Worm (Caenorhabditis elegans): ENCODE data around the gene papl-1.

Gene papl-1

DNA sequence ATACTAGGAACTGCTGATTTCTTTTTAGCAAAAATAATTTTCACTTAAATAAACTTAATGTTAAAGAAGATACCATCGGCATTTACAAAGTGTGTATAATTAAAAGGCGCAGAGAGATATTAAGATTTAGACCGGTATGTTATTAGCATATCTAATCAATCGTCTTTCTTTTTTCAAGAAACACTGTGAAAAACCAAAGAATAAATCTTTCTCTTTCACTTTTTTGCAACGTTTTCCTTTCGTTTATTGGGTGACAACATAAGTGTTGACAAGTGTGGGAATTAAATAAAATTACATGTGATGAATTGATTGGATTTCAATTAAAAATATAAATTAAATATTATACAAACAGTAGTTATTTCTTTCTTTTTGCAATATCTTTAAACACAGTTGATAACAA lies 7.2 kb downstream of the papl-1 start, which contains the start of gene C15C8.8:
Gene C15C8.8, minus strand, starts transcription at position 101 of the 400 bp plus-strand sequence.
- TF ChIP-seq unc-55 (GFP tag; optimal IDR thresholded peaks at IDR 0.05) (no peak), nhr-10 (tag; optimal IDR thresholded peaks at IDR 0.05) (no peak), nhr-129 (tag; optimal IDR thresholded peaks at IDR 0.05) (no peak), nhr-12 (tag; optimal IDR thresholded peaks at IDR 0.05) (no peak), ztf-11 (tag; optimal IDR thresholded peaks at IDR 0.05) (no peak), elt-1 (tag; optimal IDR thresholded peaks at IDR 0.05) (no peak), F13H6.1 (tag; optimal IDR thresholded peaks at IDR 0.05) (no peak)

DNA sequence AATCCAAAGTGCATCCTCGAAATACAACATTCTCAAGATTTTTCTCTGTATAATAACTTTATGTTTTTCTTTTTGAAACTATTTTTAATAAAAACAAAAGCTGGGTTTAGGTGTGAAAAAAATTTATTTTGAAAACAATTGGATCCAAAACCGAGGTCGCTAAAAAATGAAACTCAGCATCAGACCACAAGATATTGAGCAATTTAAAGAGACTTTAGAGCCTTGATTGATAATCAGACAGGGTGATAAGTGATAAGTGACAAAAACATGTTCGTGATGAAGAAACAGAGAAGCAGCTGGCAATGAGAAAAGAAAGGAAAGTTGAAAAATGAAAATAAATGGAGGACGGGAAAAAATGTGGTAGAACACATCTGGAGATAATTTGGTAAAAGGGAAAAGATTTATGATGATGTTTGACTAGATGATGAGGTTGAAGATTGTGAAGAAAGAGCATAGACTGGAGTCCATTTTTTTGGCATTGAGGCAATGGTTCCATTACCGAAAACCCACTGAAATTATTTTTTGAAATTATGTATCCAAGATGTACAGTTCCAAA lies 8.0 kb downstream of the papl-1 start, which contains the start of gene C15C8.6:
Gene C15C8.6, minus strand, starts transcription at position 51 of the 556 bp plus-strand sequence.
- TF ChIP-seq nhr-6 (tag; optimal IDR thresholded peaks at IDR 0.05) (no peak), nhr-11 (tag; optimal IDR thresholded peaks at IDR 0.05) (no peak), ceh-82 (tag; optimal IDR thresholded peaks at IDR 0.05) (no peak), unc-39 (tag; optimal IDR thresholded peaks at IDR 0.05) (no peak), snpc-4 (tag; optimal IDR thresholded peaks at IDR 0.05) (no peak), elt-1 (tag; optimal IDR thresholded peaks at IDR 0.05) (no peak), nhr-77 (tag; optimal IDR thresholded peaks at IDR 0.05) (no peak), nhr-10 (tag; optimal IDR thresholded peaks at IDR 0.05) (no peak), elt-3 (tag; optimal IDR thresholded peaks at IDR 0.05) (no peak), fos-1 (tag; optimal IDR thresholded peaks at IDR 0.05) (no peak), peb-1 (tag; optimal IDR thresholded peaks at IDR 0.05) (no peak), nhr-21 (tag; optimal IDR thresholded peaks at IDR 0.05) (no peak)

DNA sequence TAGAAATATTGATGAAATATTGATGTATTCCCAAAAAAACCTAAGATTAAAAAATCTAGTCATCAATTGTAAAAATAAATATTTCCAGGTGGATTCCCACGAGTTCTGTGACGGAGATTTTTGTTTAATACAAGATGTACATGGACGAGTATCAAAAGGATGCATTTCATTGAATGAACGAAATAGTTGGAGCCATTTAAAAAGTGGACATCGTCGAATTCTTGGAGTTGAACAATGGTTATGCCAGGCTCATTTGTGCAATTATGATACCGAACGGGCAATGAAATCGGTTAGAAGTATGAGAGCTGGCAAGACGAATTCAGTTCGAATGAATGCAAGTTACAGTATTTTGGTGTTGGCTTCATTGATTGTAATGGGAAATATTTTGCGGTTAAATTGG lies 10.0 kb downstream of the papl-1 start:
- TF ChIP-seq ztf-11 (tag; optimal IDR thresholded peaks at IDR 0.05) = no peak
- TF ChIP-seq C34F6.9 (tag; optimal IDR thresholded peaks at IDR 0.05) = no peak
- TF ChIP-seq nhr-12 (tag; optimal IDR thresholded peaks at IDR 0.05) = no peak
- TF ChIP-seq unc-62 (GFP tag; optimal IDR thresholded peaks at IDR 0.05) = no peak
- TF ChIP-seq sma-3 (GFP tag; optimal IDR thresholded peaks at IDR 0.05) = no peak
- no peak for TF ChIP-seq mbf-1 (tag; optimal IDR thresholded peaks at IDR 0.05)
- no peak for TF ChIP-seq alr-1 (tag; optimal IDR thresholded peaks at IDR 0.05)
- no peak for TF ChIP-seq nhr-129 (tag; optimal IDR thresholded peaks at IDR 0.05)
- no peak for TF ChIP-seq nhr-10 (tag; optimal IDR thresholded peaks at IDR 0.05)
- no peak for TF ChIP-seq ztf-1 (GFP tag; conservative IDR thresholded peaks at IDR 0.05)
- no peak for TF ChIP-seq elt-1 (tag; optimal IDR thresholded peaks at IDR 0.05)
- TF ChIP-seq gmeb-1 (tag; optimal IDR thresholded peaks at IDR 0.05) = no peak
- TF ChIP-seq lsy-2 (tag; optimal IDR thresholded peaks at IDR 0.05) = no peak
- no peak for TF ChIP-seq sem-4 (tag; optimal IDR thresholded peaks at IDR 0.05)
- no peak for TF ChIP-seq snpc-4 (tag; optimal IDR thresholded peaks at IDR 0.05)
- no peak for TF ChIP-seq mdl-1 (tag; optimal IDR thresholded peaks at IDR 0.05)
- TF ChIP-seq nhr-6 (tag; optimal IDR thresholded peaks at IDR 0.05) = no peak

DNA sequence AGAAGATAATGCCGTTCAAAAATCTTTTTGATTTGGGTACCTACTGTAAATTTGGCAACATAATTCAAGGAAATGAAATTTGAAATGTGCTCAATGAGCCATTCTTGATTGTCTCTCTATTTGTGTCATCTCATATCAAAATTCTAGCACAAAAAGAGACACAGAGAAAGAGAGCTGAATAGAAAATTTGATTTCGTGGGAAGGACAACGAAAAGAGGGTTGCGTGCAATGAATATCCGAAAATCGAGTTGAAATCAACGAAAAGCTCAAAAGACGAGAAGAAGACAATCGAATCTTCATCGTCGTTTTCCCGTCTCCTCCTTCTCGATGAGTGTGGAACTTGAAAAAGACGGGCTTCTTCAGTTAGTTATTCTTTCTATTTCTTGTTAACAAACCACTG lies 11.7 kb downstream of the papl-1 start, which contains the start of gene C15C8.5:
Gene C15C8.5, plus strand, starts transcription at position 152 of the 400 bp plus-strand sequence.
- TF ChIP-seq ztf-11 (tag; optimal IDR thresholded peaks at IDR 0.05) = no peak
- no peak for TF ChIP-seq sem-4 (tag; optimal IDR thresholded peaks at IDR 0.05)
- TF ChIP-seq lin-13 (GFP tag; optimal IDR thresholded peaks at IDR 0.05) = no peak
- no peak for TF ChIP-seq nhr-11 (tag; optimal IDR thresholded peaks at IDR 0.05)
- TF ChIP-seq fos-1 (tag; optimal IDR thresholded peaks at IDR 0.05) = no peak
- no peak for TF ChIP-seq gmeb-1 (tag; optimal IDR thresholded peaks at IDR 0.05)
- no peak for TF ChIP-seq ztf-4 (tag; optimal IDR thresholded peaks at IDR 0.05)
- no peak for TF ChIP-seq dmd-4 (tag; optimal IDR thresholded peaks at IDR 0.05)
- no peak for TF ChIP-seq F13H6.1 (tag; optimal IDR thresholded peaks at IDR 0.05)
- no peak for TF ChIP-seq nhr-6 (tag; optimal IDR thresholded peaks at IDR 0.05)
- TF ChIP-seq elt-1 (tag; optimal IDR thresholded peaks at IDR 0.05) = no peak

DNA sequence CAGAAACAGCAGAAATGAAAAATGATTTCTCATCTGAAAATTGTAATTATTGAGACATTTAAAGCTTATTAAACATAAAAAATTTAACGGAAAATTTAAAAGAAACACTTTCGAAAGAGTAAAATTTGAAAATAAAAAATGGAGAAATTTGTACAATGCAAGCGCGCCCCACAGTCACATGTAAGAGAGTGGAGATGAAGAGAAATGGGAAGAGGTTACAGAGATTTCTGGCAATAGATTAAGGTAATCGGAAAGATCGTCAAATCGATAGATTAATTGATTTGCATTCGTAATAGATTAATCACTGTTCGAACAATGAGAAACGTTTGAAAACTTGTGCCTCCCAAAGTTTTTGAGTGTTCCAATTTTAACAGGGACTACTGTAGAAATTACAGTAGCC lies 12.1 kb downstream of the papl-1 start, which contains the start of gene C15C8.4:
Gene C15C8.4, minus strand, starts transcription at position 33 of the 400 bp plus-strand sequence.
- TF ChIP-seq crh-2 (tag; optimal IDR thresholded peaks at IDR 0.05) (no peak), nhr-77 (tag; optimal IDR thresholded peaks at IDR 0.05) (no peak), nhr-25 (tag; optimal IDR thresholded peaks at IDR 0.05) (no peak), C34F6.9 (tag; optimal IDR thresholded peaks at IDR 0.05) (no peak), R02D3.7 (tag; optimal IDR thresholded peaks at IDR 0.05) (no peak), nhr-6 (tag; optimal IDR thresholded peaks at IDR 0.05) (no peak), ZK546.5 (tag; optimal IDR thresholded peaks at IDR 0.05) (no peak), sem-4 (tag; optimal IDR thresholded peaks at IDR 0.05) (no peak), unc-39 (tag; optimal IDR thresholded peaks at IDR 0.05) (no peak), nhr-12 (tag; optimal IDR thresholded peaks at IDR 0.05) (no peak), lin-39 (tag; optimal IDR thresholded peaks at IDR 0.05) (no peak), zag-1 (tag; optimal IDR thresholded peaks at IDR 0.05) (no peak)
